Fruit fly (Drosophila melanogaster) whole organism, embryonic: ENCODE results near the gene CG33490.
A peak's percentile ranks its signal among the peaks of the same experiment; 100 is the strongest.

Source experiments
- Awh ChIP-seq: fragments of 200-800 bp; sonication (Bioruptor generic); IDR thresholded peaks from 2 replicates; pipeline ENCODE4, ENCODE4 v1.3.6; 2022; ENCODE audit warnings: missing biosample characterization, missing genetic modification characterization
- CG10979 ChIP-seq: fragments of 200-800 bp; sonication (Bioruptor generic); optimal IDR thresholded peaks from 2 replicates; lab custom pipeline; 2018; ENCODE audit warnings: missing biosample characterization, mild to moderate bottlenecking, missing genetic modification characterization, moderate library complexity
- CG11456 ChIP-seq: fragments of 200-800 bp; sonication (Bioruptor generic); IDR thresholded peaks from 3 replicates; pipeline ENCODE4 v1.3.6; 2022; ENCODE audit warnings: missing biosample characterization, missing genetic modification characterization
- CG12104 ChIP-seq: fragments of 200-800 bp; sonication (Bioruptor generic); optimal IDR thresholded peaks from 3 replicates; lab custom pipeline; 2016; ENCODE audit warnings: missing biosample characterization, missing genetic modification characterization
- CG14667 ChIP-seq: fragments of 200-800 bp; sonication (Bioruptor generic); IDR thresholded peaks from 2 replicates; pipeline ENCODE4 v1.3.6; 2022; ENCODE audit warnings: missing biosample characterization, missing genetic modification characterization
- CG15073 ChIP-seq: fragments of 200-800 bp; sonication (Bioruptor generic); optimal IDR thresholded peaks from 2 replicates; lab custom pipeline; 2016; ENCODE audit warnings: missing biosample characterization, missing genetic modification characterization
- CG1602 ChIP-seq: fragments of 200-800 bp; sonication (Bioruptor generic); optimal IDR thresholded peaks from 3 replicates; lab custom pipeline; 2016; ENCODE audit warnings: missing biosample characterization, missing genetic modification characterization
- CG17912 ChIP-seq: fragments of 200-800 bp; sonication (Bioruptor generic); optimal IDR thresholded peaks from 2 replicates; lab custom pipeline; 2018; ENCODE audit warnings: missing biosample characterization, mild to moderate bottlenecking, missing genetic modification characterization
- CG18262 ChIP-seq: fragments of 200-800 bp; optimal IDR thresholded peaks from 3 replicates; lab custom pipeline; 2019; ENCODE audit warnings: missing biosample characterization, mild to moderate bottlenecking, missing genetic modification characterization, moderate library complexity
- CG1832 ChIP-seq: fragments of 200-800 bp; sonication (Bioruptor generic); optimal IDR thresholded peaks from 2 replicates; lab custom pipeline; 2017; ENCODE audit warnings: missing biosample characterization, mild to moderate bottlenecking, missing genetic modification characterization, inconsistent platforms
- CG2116 ChIP-seq: fragments of 200-800 bp; sonication (Bioruptor generic); optimal IDR thresholded peaks from 3 replicates; lab custom pipeline; 2018; ENCODE audit warnings: missing biosample characterization, mild to moderate bottlenecking, missing genetic modification characterization
- CG32532 ChIP-seq: fragments of 200-800 bp; sonication (Bioruptor generic); IDR thresholded peaks from 2 replicates; pipeline ENCODE4 v1.3.6; 2022; ENCODE audit warnings: missing biosample characterization, missing genetic modification characterization
- CG32767 ChIP-seq: fragments of 200-800 bp; sonication (Bioruptor generic); IDR thresholded peaks from 2 replicates; pipeline ENCODE4 v1.3.6; 2022; ENCODE audit warnings: missing biosample characterization, missing genetic modification characterization
- CG3995 ChIP-seq: fragments of 200-800 bp; sonication (Bioruptor generic); optimal IDR thresholded peaks from 3 replicates; lab custom pipeline; 2016; ENCODE audit warnings: missing biosample characterization, missing genetic modification characterization
- CG42726 ChIP-seq: fragments of 200-800 bp; sonication (Bioruptor generic); IDR thresholded peaks from 2 replicates; pipeline ENCODE4 v1.3.6; 2022; ENCODE audit warnings: missing biosample characterization, missing genetic modification characterization; ENCODE audit not compliant: partially characterized antibody
- CG4282 ChIP-seq: fragments of 200-800 bp; sonication (Bioruptor generic); optimal IDR thresholded peaks from 2 replicates; lab custom pipeline; 2016; ENCODE audit warnings: missing biosample characterization, missing genetic modification characterization
- CG4360 ChIP-seq: fragments of 200-800 bp; sonication (Bioruptor generic); IDR thresholded peaks from 2 replicates; pipeline ENCODE4 v1.3.6; 2022; ENCODE audit warnings: missing biosample characterization, missing genetic modification characterization
- CG4424 ChIP-seq: fragments of 200-800 bp; sonication (Bioruptor generic); optimal IDR thresholded peaks from 3 replicates; lab custom pipeline; 2016; ENCODE audit warnings: missing biosample characterization, missing genetic modification characterization
- CG4820 ChIP-seq: fragments of 200-800 bp; sonication (Bioruptor generic); optimal IDR thresholded peaks from 3 replicates; lab custom pipeline; 2016; ENCODE audit warnings: missing biosample characterization, missing genetic modification characterization
- CG7271 ChIP-seq: fragments of 200-800 bp; sonication (Bioruptor generic); optimal IDR thresholded peaks from 2 replicates; lab custom pipeline; 2018; ENCODE audit warnings: missing biosample characterization, mild to moderate bottlenecking, missing genetic modification characterization, moderate library complexity
- CG9609 ChIP-seq: fragments of 200-800 bp; sonication (Bioruptor generic); optimal IDR thresholded peaks from 3 replicates; lab custom pipeline; 2016; ENCODE audit warnings: missing biosample characterization, missing genetic modification characterization
- CG9876 ChIP-seq: fragments of 200-800 bp; sonication (Bioruptor generic); optimal IDR thresholded peaks from 2 replicates; lab custom pipeline; 2016; ENCODE audit warnings: missing biosample characterization, missing genetic modification characterization
- D19B ChIP-seq: fragments of 200-800 bp; sonication (Bioruptor generic); optimal IDR thresholded peaks from 2 replicates; lab custom pipeline; 2017; ENCODE audit warnings: missing biosample characterization, mild to moderate bottlenecking, missing genetic modification characterization
- Dbx ChIP-seq: fragments of 200-800 bp; sonication (Bioruptor generic); IDR thresholded peaks from 3 replicates; pipeline ENCODE4 v1.3.6; 2022; ENCODE audit warnings: missing biosample characterization, missing genetic modification characterization
- Ets65A ChIP-seq: fragments of 200-800 bp; sonication (Bioruptor generic); peaks from one replicate; lab custom pipeline; 2016; ENCODE audit warnings: missing biosample characterization, missing genetic modification characterization
- HmgZ ChIP-seq: fragments of 200-800 bp; sonication (Bioruptor generic); optimal IDR thresholded peaks from 2 replicates; lab custom pipeline; 2018; ENCODE audit warnings: missing biosample characterization, mild to moderate bottlenecking, missing genetic modification characterization
- Jarid2 ChIP-seq: fragments of 200-800 bp; sonication (Bioruptor generic); optimal IDR thresholded peaks from 3 replicates; lab custom pipeline; 2017; ENCODE audit warnings: mild to moderate bottlenecking, missing biosample characterization, missing genetic modification reagents, missing genetic modification characterization
- Kr ChIP-seq: fragments of 200-800 bp; sonication (Bioruptor generic); optimal IDR thresholded peaks from 2 replicates; lab custom pipeline; 2017; ENCODE audit warnings: missing biosample characterization, mild to moderate bottlenecking, missing genetic modification characterization
- MTF-1 ChIP-seq: fragments of 200-800 bp; sonication (Bioruptor generic); optimal IDR thresholded peaks from 2 replicates; lab custom pipeline; 2018; ENCODE audit warnings: missing biosample characterization, mild to moderate bottlenecking, missing genetic modification characterization, borderline replicate concordance
- Myb ChIP-seq: fragments of 200-800 bp; sonication (Bioruptor generic); optimal IDR thresholded peaks from 2 replicates; lab custom pipeline; 2016; ENCODE audit warnings: missing biosample characterization, missing genetic modification characterization
- Nf-YA ChIP-seq: fragments of 200-800 bp; sonication (Bioruptor generic); IDR thresholded peaks from 2 replicates; pipeline ENCODE4 v1.3.6; 2022; ENCODE audit warnings: missing biosample characterization, missing genetic modification characterization
- Oli ChIP-seq: fragments of 200-800 bp; sonication (Bioruptor generic); optimal IDR thresholded peaks from 2 replicates; lab custom pipeline; 2018; ENCODE audit warnings: missing biosample characterization, mild to moderate bottlenecking, missing genetic modification characterization, moderate library complexity
- Rfx ChIP-seq: fragments of 200-800 bp; sonication (Bioruptor generic); IDR thresholded peaks from 2 replicates; pipeline ENCODE4 v1.3.6; 2022; ENCODE audit warnings: missing biosample characterization, missing genetic modification characterization
- Rx ChIP-seq: fragments of 200-800 bp; sonication (Bioruptor generic); IDR thresholded peaks from 2 replicates; pipeline ENCODE4 v1.3.6; 2022; ENCODE audit warnings: missing biosample characterization, missing genetic modification characterization
- Tbp ChIP-seq: fragments of >200 bp; optimal IDR thresholded peaks from 2 replicates; lab custom pipeline; 2018; ENCODE audit warnings: missing biosample characterization, missing genetic modification characterization
- amos ChIP-seq: fragments of 200-800 bp; sonication (Bioruptor generic); IDR thresholded peaks from 2 replicates; pipeline ENCODE4 v1.3.6; 2022; ENCODE audit warnings: missing biosample characterization, missing genetic modification characterization; ENCODE audit not compliant: partially characterized antibody
- bowl ChIP-seq: fragments of 200-800 bp; sonication (Bioruptor generic); IDR thresholded peaks from 2 replicates; pipeline ENCODE4 v1.3.6; 2022; ENCODE audit warnings: missing biosample characterization, missing genetic modification characterization
- br ChIP-seq: fragments of >200 bp; optimal IDR thresholded peaks from 2 replicates; lab custom pipeline; 2017
- crol ChIP-seq: fragments of 200-800 bp; sonication (Bioruptor generic); IDR thresholded peaks from 2 replicates; pipeline ENCODE4 v1.3.6; 2022; ENCODE audit warnings: missing biosample characterization, missing genetic modification characterization
- en ChIP-seq: fragments of 200-800 bp; sonication (Bioruptor generic); optimal IDR thresholded peaks from 2 replicates; lab custom pipeline; 2016; ENCODE audit warnings: missing biosample characterization, missing genetic modification characterization
- fd3F ChIP-seq: fragments of 200-800 bp; sonication (Bioruptor generic); optimal IDR thresholded peaks from 2 replicates; lab custom pipeline; 2018; ENCODE audit warnings: missing biosample characterization, mild to moderate bottlenecking, missing genetic modification characterization, moderate library complexity
- ham ChIP-seq: fragments of 200-800 bp; sonication (Bioruptor generic); IDR thresholded peaks from 2 replicates; pipeline ENCODE4 v1.3.6; 2022; ENCODE audit warnings: missing biosample characterization, missing genetic modification characterization
- jumu ChIP-seq: fragments of 200-800 bp; sonication (Bioruptor generic); optimal IDR thresholded peaks from 3 replicates; lab custom pipeline; 2016; ENCODE audit warnings: missing biosample characterization, missing genetic modification characterization
- mirr ChIP-seq: fragments of 200-800 bp; sonication (Bioruptor generic); optimal IDR thresholded peaks from 3 replicates; lab custom pipeline; 2018; ENCODE audit warnings: missing biosample characterization, mild to moderate bottlenecking, missing genetic modification characterization
- odd ChIP-seq: fragments of 200-800 bp; sonication (Bioruptor generic); optimal IDR thresholded peaks from 2 replicates; lab custom pipeline; 2017; ENCODE audit warnings: missing biosample characterization, mild to moderate bottlenecking, missing genetic modification characterization
- phol ChIP-seq: fragments of 200-800 bp; sonication (Bioruptor generic); optimal IDR thresholded peaks from 3 replicates; lab custom pipeline; 2018; ENCODE audit warnings: missing biosample characterization, mild to moderate bottlenecking, missing genetic modification characterization, moderate library complexity
- pum ChIP-seq: fragments of 200-800 bp; sonication (Bioruptor generic); optimal IDR thresholded peaks from 2 replicates; lab custom pipeline; 2016; ENCODE audit warnings: missing biosample characterization, missing genetic modification characterization
- salm ChIP-seq: fragments of 200-800 bp; sonication (Bioruptor generic); optimal IDR thresholded peaks from 2 replicates; lab custom pipeline; 2018; ENCODE audit warnings: missing biosample characterization, mild to moderate bottlenecking, missing genetic modification characterization
- sens ChIP-seq: fragments of 200-800 bp; sonication (Bioruptor generic); peaks from one replicate; lab custom pipeline; 2016; ENCODE audit warnings: missing biosample characterization, missing genetic modification characterization
- ssp ChIP-seq: fragments of 200-800 bp; sonication (Bioruptor generic); IDR thresholded peaks from 2 replicates; pipeline ENCODE4 v1.3.6; 2022; ENCODE audit warnings: missing biosample characterization, missing genetic modification characterization
- unpg ChIP-seq: fragments of 200-800 bp; sonication (Bioruptor generic); optimal IDR thresholded peaks from 3 replicates; lab custom pipeline; 2018; ENCODE audit warnings: missing biosample characterization, mild to moderate bottlenecking, missing genetic modification characterization, moderate library complexity
- vvl ChIP-seq: fragments of 200-800 bp; sonication (Bioruptor generic); IDR thresholded peaks from 2 replicates; pipeline ENCODE4 v1.3.6; 2022; ENCODE audit warnings: missing biosample characterization, missing genetic modification characterization
- zen ChIP-seq: fragments of 200-800 bp; sonication (Bioruptor generic); optimal IDR thresholded peaks from 3 replicates; lab custom pipeline; 2018; ENCODE audit warnings: missing biosample characterization, mild to moderate bottlenecking, missing genetic modification characterization, moderate library complexity

The CG33490 gene

dm6 chr3L:11551949-11552348, 22.5 kb downstream of the CG33490 start (continued):
- TF ChIP-seq mirr (no peak), CG17912 (GFP tag; lab: Kevin White, UChicago) (no peak), odd (no peak), ham (GFP tag; lab: Robert Waterston, UW) (no peak), CG1602 (GFP tag; lab: Kevin White, UChicago) (peak; percentile 18), CG4282 (GFP tag; lab: Kevin White, UChicago) (no peak), vvl (GFP tag; lab: Robert Waterston, UW) (0 out of 2 replicates have a peak, but pooled peaks have one; percentile 47), CG9876 (GFP tag; lab: Kevin White, UChicago) (no peak), pum (GFP tag; lab: Kevin White, UChicago) (no peak), CG9609 (no peak), CG4424 (GFP tag; lab: Kevin White, UChicago) (no peak), D19B (no peak), CG10979 (peak; percentile 75), CG1832 (no peak), sens (peak; percentile 87), CG4820 (GFP tag; lab: Kevin White, UChicago) (peak; percentile 42), jumu (GFP tag; lab: Kevin White, UChicago) (peak; percentile 14), Rfx (no peak), CG32767 (GFP tag; lab: Robert Waterston, UW) (0 out of 2 replicates have a peak, but pooled peaks have one; percentile 35), CG4360 (GFP tag; lab: Robert Waterston, UW) (no peak), ssp (GFP tag; lab: Robert Waterston, UW) (peak; percentile 38), br (lab: Kevin White, UChicago) (no peak), CG14667 (GFP tag; lab: Robert Waterston, UW) (no peak), amos (GFP tag; lab: Robert Waterston, UW) (no peak), bowl (GFP tag; lab: Robert Waterston, UW) (no peak), CG3995 (GFP tag; lab: Kevin White, UChicago) (no peak), CG15073 (GFP tag; lab: Kevin White, UChicago) (no peak), CG18262 (tag; lab: Kevin White, UChicago) (peak; percentile 72), Jarid2 (GFP tag; lab: Kevin White, UChicago) (no peak), zen (tag; lab: Kevin White, UChicago) (no peak), Rx (no peak), Oli (tag; lab: Kevin White, UChicago) (peak; percentile 23), crol (no peak), CG12104 (no peak), Kr (GFP tag; lab: Kevin White, UChicago) (no peak), CG2116 (GFP tag; lab: Kevin White, UChicago) (peak; percentile 16), phol (tag; lab: Kevin White, UChicago) (peak; percentile 53), Ets65A (peak; percentile 82), Tbp (GFP tag; lab: Kevin White, UChicago) (no peak), MTF-1 (no peak), CG42726 (GFP tag; lab: Robert Waterston, UW) (no peak), HmgZ (no peak), en (no peak), Awh (GFP tag; lab: Robert Waterston, UW) (no peak), unpg (peak; percentile 60), fd3F (no peak), Nf-YA (GFP tag; lab: Robert Waterston, UW) (no peak; the same call in 1 of the 2 replicates), CG7271 (tag; lab: Kevin White, UChicago) (no peak), CG32532 (GFP tag; lab: Robert Waterston, UW) (no peak; the same call in 1 of the 2 replicates), salm (no peak), Myb (no peak), CG11456 (no peak), Dbx (no peak)
